Fruit fly (Drosophila melanogaster) whole organism, embryonic: ENCODE measurements around the gene CG15155.

ENCODE experiments used
- Abd-B ChIP-seq: fragments of 200-800 bp; sonication (Bioruptor generic); optimal IDR thresholded peaks from 2 replicates; lab custom pipeline; 2018; ENCODE audit warnings: missing biosample characterization, mild to moderate bottlenecking, missing genetic modification characterization, moderate library complexity
- Asciz ChIP-seq: fragments of 200-800 bp; sonication (Bioruptor generic); optimal IDR thresholded peaks from 2 replicates; lab custom pipeline; 2017; ENCODE audit warnings: missing biosample characterization, mild to moderate bottlenecking, missing genetic modification characterization, missing genetic modification reagents
- BtbVII ChIP-seq: fragments of 200-800 bp; sonication (Bioruptor generic); optimal IDR thresholded peaks from 3 replicates; lab custom pipeline; 2017; ENCODE audit warnings: missing biosample characterization, mild to moderate bottlenecking, missing genetic modification characterization
- CG1024 ChIP-seq: fragments of 200-800 bp; sonication (Bioruptor generic); IDR thresholded peaks from 2 replicates; pipeline ENCODE4 v1.3.6; 2022; ENCODE audit warnings: missing biosample characterization, missing genetic modification characterization
- CG10654 ChIP-seq: fragments of 200-800 bp; sonication (Bioruptor generic); optimal IDR thresholded peaks from 2 replicates; lab custom pipeline; 2016; ENCODE audit warnings: missing biosample characterization, missing genetic modification characterization
- CG11093 ChIP-seq: fragments of 200-800 bp; sonication (Bioruptor generic); IDR thresholded peaks from 3 replicates; pipeline ENCODE4 v1.3.6; 2022; ENCODE audit warnings: missing biosample characterization, missing genetic modification characterization
- CG11560 ChIP-seq: fragments of 200-800 bp; sonication (Bioruptor generic); IDR thresholded peaks from 3 replicates; pipeline ENCODE4 v1.3.6; 2022; ENCODE audit warnings: missing biosample characterization, missing genetic modification characterization
- CG12299 ChIP-seq: fragments of 200-800 bp; sonication (Bioruptor generic); optimal IDR thresholded peaks from 2 replicates; lab custom pipeline; 2018; ENCODE audit warnings: missing biosample characterization, mild to moderate bottlenecking, missing genetic modification characterization
- CG14050 ChIP-seq: fragments of 200-800 bp; sonication (Bioruptor generic); IDR thresholded peaks from 3 replicates; pipeline ENCODE4 v1.3.6; 2022; ENCODE audit warnings: missing biosample characterization, missing genetic modification characterization
- CG1529 ChIP-seq: fragments of 200-800 bp; sonication (Bioruptor generic); optimal IDR thresholded peaks from 3 replicates; lab custom pipeline; 2018; ENCODE audit warnings: missing biosample characterization, missing genetic modification characterization
- CG15696 ChIP-seq: fragments of 200-800 bp; sonication (Bioruptor generic); optimal IDR thresholded peaks from 2 replicates; lab custom pipeline; 2019; ENCODE audit warnings: missing biosample characterization, mild to moderate bottlenecking, missing genetic modification characterization, moderate library complexity
- CG1602 ChIP-seq: fragments of 200-800 bp; sonication (Bioruptor generic); optimal IDR thresholded peaks from 3 replicates; lab custom pipeline; 2016; ENCODE audit warnings: missing biosample characterization, missing genetic modification characterization
- CG18764 ChIP-seq: fragments of 200-800 bp; sonication (Bioruptor generic); optimal IDR thresholded peaks from 3 replicates; lab custom pipeline; 2016; ENCODE audit warnings: missing biosample characterization, missing genetic modification characterization
- CG2199 ChIP-seq: fragments of 200-800 bp; sonication (Bioruptor generic); IDR thresholded peaks from 3 replicates; pipeline ENCODE4 v1.3.6; 2022; ENCODE audit warnings: missing biosample characterization, missing genetic modification characterization
- CG30431 ChIP-seq: fragments of 200-800 bp; sonication (Bioruptor generic); optimal IDR thresholded peaks from 2 replicates; lab custom pipeline; 2017; ENCODE audit warnings: missing biosample characterization, missing genetic modification characterization
- CG31365 ChIP-seq: fragments of 200-800 bp; sonication (Bioruptor generic); optimal IDR thresholded peaks from 2 replicates; lab custom pipeline; 2018; ENCODE audit warnings: missing biosample characterization, mild to moderate bottlenecking, missing genetic modification characterization
- CG31441 ChIP-seq: fragments of 200-800 bp; sonication (Bioruptor generic); IDR thresholded peaks from 2 replicates; pipeline ENCODE4 v1.3.6; 2022; ENCODE audit warnings: missing biosample characterization, missing genetic modification characterization
- CG32532 ChIP-seq: fragments of 200-800 bp; sonication (Bioruptor generic); IDR thresholded peaks from 2 replicates; pipeline ENCODE4 v1.3.6; 2022; ENCODE audit warnings: missing biosample characterization, missing genetic modification characterization
- CG4282 ChIP-seq: fragments of 200-800 bp; sonication (Bioruptor generic); optimal IDR thresholded peaks from 2 replicates; lab custom pipeline; 2016; ENCODE audit warnings: missing biosample characterization, missing genetic modification characterization
- CG4328 ChIP-seq: fragments of 200-800 bp; sonication (Bioruptor generic); optimal IDR thresholded peaks from 3 replicates; lab custom pipeline; 2017; ENCODE audit warnings: missing biosample characterization, missing genetic modification reagents, missing genetic modification characterization
- CG4404 ChIP-seq: fragments of 200-800 bp; sonication (Bioruptor generic); IDR thresholded peaks from 2 replicates; pipeline ENCODE4 v1.3.6; 2022; ENCODE audit warnings: missing biosample characterization, missing genetic modification characterization
- CG5245 ChIP-seq: fragments of 200-800 bp; sonication (Bioruptor generic); optimal IDR thresholded peaks from 3 replicates; lab custom pipeline; 2016; ENCODE audit warnings: missing biosample characterization, missing genetic modification characterization
- CG7928 ChIP-seq: fragments of 200-800 bp; sonication (Bioruptor generic); optimal IDR thresholded peaks from 2 replicates; lab custom pipeline; 2017; ENCODE audit warnings: missing biosample characterization, mild to moderate bottlenecking, missing genetic modification characterization
- CG8089 ChIP-seq: fragments of 200-800 bp; sonication (Bioruptor generic); optimal IDR thresholded peaks from 3 replicates; lab custom pipeline; 2016; ENCODE audit warnings: missing biosample characterization, missing genetic modification characterization
- CG8924 ChIP-seq: fragments of 200-800 bp; optimal IDR thresholded peaks from 3 replicates; lab custom pipeline; 2019; ENCODE audit warnings: missing biosample characterization, mild to moderate bottlenecking, missing genetic modification characterization, moderate library complexity
- CG8944 ChIP-seq: fragments of 200-800 bp; sonication (Bioruptor generic); optimal IDR thresholded peaks from 3 replicates; lab custom pipeline; 2016; ENCODE audit warnings: missing biosample characterization, missing genetic modification characterization
- CTCF ChIP-seq: fragments of 200-800 bp; sonication (Bioruptor generic); optimal IDR thresholded peaks from 2 replicates; lab custom pipeline; 2017; ENCODE audit warnings: missing biosample characterization, mild to moderate bottlenecking, missing genetic modification characterization, moderate library complexity
- D19A ChIP-seq: fragments of 200-800 bp; optimal IDR thresholded peaks from 3 replicates; lab custom pipeline; 2019; ENCODE audit warnings: missing biosample characterization, mild to moderate bottlenecking, missing genetic modification characterization, moderate library complexity
- Gsc ChIP-seq: fragments of 200-800 bp; sonication (Bioruptor generic); IDR thresholded peaks from 2 replicates; pipeline ENCODE4 v1.3.6; 2022; ENCODE audit warnings: missing biosample characterization, missing genetic modification characterization
- HHEX ChIP-seq: fragments of 200-800 bp; sonication (Bioruptor generic); optimal IDR thresholded peaks from 3 replicates; lab custom pipeline; 2017; ENCODE audit warnings: missing biosample characterization, mild to moderate bottlenecking, missing genetic modification characterization, missing genetic modification reagents
- Hsf ChIP-seq: fragments of 200-800 bp; sonication (Bioruptor generic); optimal IDR thresholded peaks from 3 replicates; lab custom pipeline; 2016; ENCODE audit warnings: missing biosample characterization, missing genetic modification characterization
- Kr ChIP-seq: fragments of 200-800 bp; sonication (Bioruptor generic); optimal IDR thresholded peaks from 2 replicates; lab custom pipeline; 2017; ENCODE audit warnings: missing biosample characterization, mild to moderate bottlenecking, missing genetic modification characterization
- Myb ChIP-seq: fragments of 200-800 bp; sonication (Bioruptor generic); optimal IDR thresholded peaks from 2 replicates; lab custom pipeline; 2016; ENCODE audit warnings: missing biosample characterization, missing genetic modification characterization
- Neu2 ChIP-seq: fragments of 200-800 bp; sonication (Bioruptor generic); optimal IDR thresholded peaks from 3 replicates; lab custom pipeline; 2016; ENCODE audit warnings: missing biosample characterization, missing genetic modification characterization, borderline replicate concordance
- NfI ChIP-seq: fragments of 200-800 bp; sonication (Bioruptor generic); optimal IDR thresholded peaks from 3 replicates; lab custom pipeline; 2018; ENCODE audit warnings: missing biosample characterization, mild to moderate bottlenecking, missing genetic modification characterization, moderate library complexity
- Sry-δ ChIP-seq: fragments of 200-800 bp; sonication (Bioruptor generic); optimal IDR thresholded peaks from 2 replicates; lab custom pipeline; 2016; ENCODE audit warnings: missing biosample characterization, missing genetic modification characterization
- TFAM ChIP-seq: fragments of 200-800 bp; sonication (Bioruptor generic); optimal IDR thresholded peaks from 2 replicates; lab custom pipeline; 2017; ENCODE audit warnings: missing biosample characterization, missing genetic modification characterization, inconsistent platforms
- al ChIP-seq: fragments of 200-800 bp; sonication (Bioruptor generic); IDR thresholded peaks from 2 replicates; pipeline ENCODE4 v1.3.6; 2022; ENCODE audit warnings: missing biosample characterization, missing genetic modification characterization
- ato ChIP-seq: fragments of 200-800 bp; sonication (Bioruptor generic); IDR thresholded peaks from 2 replicates; pipeline ENCODE4 v1.3.6; 2022; ENCODE audit warnings: missing biosample characterization, missing genetic modification characterization; ENCODE audit not compliant: partially characterized antibody
- crol ChIP-seq: fragments of 200-800 bp; sonication (Bioruptor generic); IDR thresholded peaks from 2 replicates; pipeline ENCODE4 v1.3.6; 2022; ENCODE audit warnings: missing biosample characterization, missing genetic modification characterization
- exex ChIP-seq: fragments of 200-800 bp; sonication (Bioruptor generic); optimal IDR thresholded peaks from 4 replicates; lab custom pipeline; 2018; ENCODE audit warnings: missing biosample characterization, mild to moderate bottlenecking, missing genetic modification characterization, moderate library complexity
- grn ChIP-seq: fragments of 200-800 bp; sonication (Bioruptor generic); optimal IDR thresholded peaks from 3 replicates; lab custom pipeline; 2017; ENCODE audit warnings: missing biosample characterization, missing genetic modification characterization
- lola ChIP-seq, 3 experiments: fragments of >200 bp in 2 of 3; fragments of 200-800 bp in 1 of 3; sonication (Bioruptor generic) in 1 of 3; optimal IDR thresholded peaks; 2 replicates each; lab custom pipeline; 2017 to 2019; ENCODE audit warnings: missing biosample characterization in 3 of 3, missing genetic modification characterization in 3 of 3, mild to moderate bottlenecking in 1 of 3, moderate library complexity in 1 of 3
- lov ChIP-seq, 2 experiments: fragments of 200-800 bp in 1 of 2; fragments of >200 bp in 1 of 2; sonication (Bioruptor generic) in 1 of 2; IDR thresholded peaks in 1 of 2; optimal IDR thresholded peaks in 1 of 2; 2 replicates in 1 of 2; 3 replicates in 1 of 2; pipeline versions ENCODE4 v1.3.6 to Lab custom; 2017 to 2022; ENCODE audit warnings: missing biosample characterization in 1 of 2, missing genetic modification characterization in 1 of 2
- mirr ChIP-seq: fragments of 200-800 bp; sonication (Bioruptor generic); optimal IDR thresholded peaks from 3 replicates; lab custom pipeline; 2018; ENCODE audit warnings: missing biosample characterization, mild to moderate bottlenecking, missing genetic modification characterization
- sima ChIP-seq: fragments of 200-800 bp; sonication (Bioruptor generic); optimal IDR thresholded peaks from 2 replicates; lab custom pipeline; 2016; ENCODE audit warnings: missing biosample characterization, missing genetic modification characterization
- sob ChIP-seq: fragments of 200-800 bp; sonication (Bioruptor generic); IDR thresholded peaks from 2 replicates; pipeline ENCODE4 v1.3.6; 2022; ENCODE audit warnings: missing biosample characterization, missing genetic modification characterization
- sqz ChIP-seq: fragments of 200-800 bp; sonication (Bioruptor generic); optimal IDR thresholded peaks from 3 replicates; lab custom pipeline; 2018; ENCODE audit warnings: missing biosample characterization, mild to moderate bottlenecking, missing genetic modification characterization
- ssp ChIP-seq: fragments of 200-800 bp; sonication (Bioruptor generic); IDR thresholded peaks from 2 replicates; pipeline ENCODE4 v1.3.6; 2022; ENCODE audit warnings: missing biosample characterization, missing genetic modification characterization
- stc ChIP-seq: fragments of 200-800 bp; sonication (Bioruptor generic); IDR thresholded peaks from 2 replicates; pipeline ENCODE4 v1.3.6; 2022; ENCODE audit warnings: missing biosample characterization, missing genetic modification characterization

CG15155 gene

dm6 chr2L:18137591-18138247 is 16.9 kb upstream of the CG15155 start, which contains the start of gene kel (continued):
- TF ChIP-seq CTCF = peak; percentile 49
- TF ChIP-seq sqz (GFP tag; lab: Kevin White, UChicago) = no peak
- TF ChIP-seq BtbVII (GFP tag; lab: Kevin White, UChicago) = peak; percentile 51
- TF ChIP-seq CG30431 (GFP tag; lab: Kevin White, UChicago) = no peak
- TF ChIP-seq CG14050 (GFP tag; lab: Robert Waterston, UW) = no peak
- TF ChIP-seq mirr (GFP tag; lab: Kevin White, UChicago) = peak; percentile 71
- TF ChIP-seq CG11560 (tag; lab: Robert Waterston, UW) = no peak
- TF ChIP-seq lola (GFP tag; optimal IDR thresholded peaks at IDR 0.05; lab: Kevin White, UChicago) = no peak
- TF ChIP-seq CG8944 = no peak
- no peak for TF ChIP-seq Abd-B (GFP tag; lab: Kevin White, UChicago)
- TF ChIP-seq CG12299 (tag; lab: Kevin White, UChicago) = peak; percentile 57
- TF ChIP-seq CG1602 (GFP tag; lab: Kevin White, UChicago) = no peak
- TF ChIP-seq CG1529 = peak; percentile 7
- peak; percentile 58 for TF ChIP-seq CG31365 (tag; lab: Kevin White, UChicago)
- peak; percentile 72 for TF ChIP-seq ato (GFP tag; lab: Robert Waterston, UW)
- TF ChIP-seq Neu2 (GFP tag; lab: Kevin White, UChicago) = no peak
- TF ChIP-seq CG1024 (GFP tag; lab: Robert Waterston, UW) = peak; percentile 60
- TF ChIP-seq NfI (GFP tag; lab: Kevin White, UChicago) = peak; percentile 40
- peak; percentile 18 for TF ChIP-seq CG8089 (GFP tag; lab: Kevin White, UChicago)
- TF ChIP-seq exex = no peak
- TF ChIP-seq lov (optimal IDR thresholded peaks at IDR 0.05; lab: Kevin White, UChicago) = no peak
- peak; percentile 50; the same call in 1 of the 3 replicates for TF ChIP-seq lov (GFP tag; IDR thresholded peaks at IDR 0.05; lab: Robert Waterston, UW)
- no peak for TF ChIP-seq TFAM (GFP tag; lab: Kevin White, UChicago)
- TF ChIP-seq crol (GFP tag; lab: Robert Waterston, UW) = no peak; the same call in 1 of the 2 replicates
- no peak for TF ChIP-seq CG4282 (GFP tag; lab: Kevin White, UChicago)
- TF ChIP-seq ssp (GFP tag; lab: Robert Waterston, UW) = peak; percentile 91
- TF ChIP-seq Asciz (GFP tag; lab: Kevin White, UChicago) = peak; percentile 20
- peak; percentile 19 for TF ChIP-seq CG10654 (GFP tag; lab: Kevin White, UChicago)
- no peak for TF ChIP-seq CG5245 (GFP tag; lab: Kevin White, UChicago)
- TF ChIP-seq CG11093 (GFP tag; lab: Robert Waterston, UW) = no peak; the same call in 2 of the 3 replicates
- TF ChIP-seq grn (GFP tag; lab: Kevin White, UChicago) = no peak
- peak; percentile 57 for TF ChIP-seq CG8924 (tag; lab: Kevin White, UChicago)
- TF ChIP-seq CG18764 (GFP tag; lab: Kevin White, UChicago) = no peak
- TF ChIP-seq CG4404 (GFP tag; lab: Robert Waterston, UW) = no peak
- peak; percentile 58; the same call in 1 of the 2 replicates for TF ChIP-seq CG32532 (GFP tag; lab: Robert Waterston, UW)
- no peak for TF ChIP-seq CG7928 (GFP tag; lab: Kevin White, UChicago)
- no peak for TF ChIP-seq Gsc
- no peak for TF ChIP-seq Kr
- TF ChIP-seq Myb (GFP tag; lab: Kevin White, UChicago) = peak; percentile 21
- no peak for TF ChIP-seq sima (GFP tag; lab: Kevin White, UChicago)
- TF ChIP-seq Sry-δ (GFP tag; lab: Kevin White, UChicago) = peak; percentile 90
- TF ChIP-seq al (GFP tag; lab: Robert Waterston, UW) = no peak
- 0 out of 3 replicates have a peak, but pooled peaks have one; percentile 33 for TF ChIP-seq CG2199 (GFP tag; lab: Robert Waterston, UW)
- no peak; the same call in 1 of the 2 replicates for TF ChIP-seq CG31441 (GFP tag; lab: Robert Waterston, UW)
- TF ChIP-seq CG4328 (GFP tag; lab: Kevin White, UChicago) = peak; percentile 46
- 0 out of 2 replicates have a peak, but pooled peaks have one; percentile 37 for TF ChIP-seq stc
- TF ChIP-seq sob (GFP tag; lab: Robert Waterston, UW) = peak; percentile 59
- TF ChIP-seq D19A (tag; lab: Kevin White, UChicago) = no peak
- TF ChIP-seq HHEX (GFP tag; lab: Kevin White, UChicago) = peak; percentile 59
- TF ChIP-seq CG15696 (tag; lab: Kevin White, UChicago) = no peak
- TF ChIP-seq Hsf (GFP tag; lab: Kevin White, UChicago) = peak; percentile 47
